Worm (Caenorhabditis elegans): ENCODE measurements around the gene K08E5.1.

Gene K08E5.1

DNA sequence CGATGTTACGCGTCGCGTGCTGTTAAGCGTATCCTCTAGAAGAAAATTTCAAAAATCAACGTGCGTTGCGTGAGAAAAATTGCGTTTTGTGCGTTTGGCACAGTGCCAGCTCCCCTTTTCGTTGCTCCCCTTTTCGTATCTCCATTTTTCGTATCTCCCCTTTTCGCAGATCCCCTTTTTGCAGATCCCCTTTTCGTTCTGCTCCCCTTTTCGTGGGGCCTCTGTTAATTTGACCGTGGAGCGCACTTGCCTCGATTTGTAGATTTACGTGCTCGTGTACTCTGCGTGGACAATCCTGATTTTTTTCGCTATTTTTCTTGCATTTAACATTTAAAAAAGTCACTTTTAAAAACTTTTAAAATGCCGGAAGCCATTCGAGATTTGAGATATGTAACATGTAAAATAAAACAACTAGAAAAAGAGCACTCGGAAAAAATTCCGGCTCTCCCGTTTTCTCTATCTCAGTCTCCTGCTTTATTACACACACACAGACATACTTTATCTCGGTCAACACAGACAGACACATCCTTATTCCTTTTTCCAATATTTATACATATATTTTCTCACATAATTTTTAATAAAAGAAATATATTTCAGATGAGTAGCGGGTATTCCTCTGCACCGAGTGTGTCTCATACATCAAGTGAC lies 22.9 kb downstream of the K08E5.1 start, which contains the start of gene ttll-4 (continued):
- TF ChIP-seq C17E4.6 (GFP tag; IDR thresholded peaks at IDR 0.05): no peak
- 0 out of 2 replicates have a peak, but pooled peaks have one; percentile 56 for TF ChIP-seq ztf-25 (GFP tag; IDR thresholded peaks at IDR 0.05)
- TF ChIP-seq F33H1.4 (GFP tag; IDR thresholded peaks at IDR 0.05): 0 out of 2 replicates have a peak, but pooled peaks have one; percentile 32
- TF ChIP-seq madf-8 (GFP tag; conservative IDR thresholded peaks at IDR 0.05): no peak
- no peak for TF ChIP-seq efl-1 (GFP tag; optimal IDR thresholded peaks at IDR 0.05)
- TF ChIP-seq attf-3 (GFP tag; conservative IDR thresholded peaks at IDR 0.05): peak; percentile 48; the same call in 1 of the 2 replicates
- TF ChIP-seq nfya-2 (GFP tag; IDR thresholded peaks at IDR 0.05): no peak
- TF ChIP-seq hsf-1 (GFP tag; IDR thresholded peaks at IDR 0.05): no peak
- TF ChIP-seq snpc-4 (GFP tag; optimal IDR thresholded peaks at IDR 0.05): peak; percentile 19
- no peak for TF ChIP-seq snpc-4 (tag; optimal IDR thresholded peaks at IDR 0.05)
- TF ChIP-seq xnd-1 (tag; optimal IDR thresholded peaks at IDR 0.05): no peak
- no peak for TF ChIP-seq somi-1 (GFP tag; optimal IDR thresholded peaks at IDR 0.05)
- TF ChIP-seq F52B5.7 (tag; optimal IDR thresholded peaks at IDR 0.05): no peak
- 0 out of 2 replicates have a peak, but pooled peaks have one; percentile 64 for TF ChIP-seq ztf-28 (GFP tag; IDR thresholded peaks at IDR 0.05)
- no peak for TF ChIP-seq let-607 (tag; optimal IDR thresholded peaks at IDR 0.05)
- TF ChIP-seq B0261.1 (tag; optimal IDR thresholded peaks at IDR 0.05): no peak
- peak; percentile 81 for TF ChIP-seq dox-1 (GFP tag; IDR thresholded peaks at IDR 0.05)
- no peak for TF ChIP-seq egl-18 (GFP tag; IDR thresholded peaks at IDR 0.05)
- TF ChIP-seq egrh-3 (GFP tag; IDR thresholded peaks at IDR 0.05): peak; percentile 63
- TF ChIP-seq hlh-12 (tag; optimal IDR thresholded peaks at IDR 0.05): no peak
- no peak for TF ChIP-seq F37B4.10 (GFP tag; IDR thresholded peaks at IDR 0.05)
- no peak for TF ChIP-seq F22D6.2 (tag; optimal IDR thresholded peaks at IDR 0.05)
- TF ChIP-seq mcd-1 (GFP tag; IDR thresholded peaks at IDR 0.05): peak; percentile 90
- no peak for TF ChIP-seq nhr-27 (tag; optimal IDR thresholded peaks at IDR 0.05)
- TF ChIP-seq ceh-58 (GFP tag; IDR thresholded peaks at IDR 0.05): no peak
- no peak for TF ChIP-seq Y67H2A.10 (GFP tag; conservative IDR thresholded peaks at IDR 0.05)
- TF ChIP-seq Y95B8A.8 (GFP tag; IDR thresholded peaks at IDR 0.05): peak; percentile 31; the same call in 1 of the 2 replicates
- TF ChIP-seq lsy-27 (tag; optimal IDR thresholded peaks at IDR 0.05; ENCODE audit: borderline replicate concordance, insufficient read depth): no peak
- no peak for TF ChIP-seq ama-1 (optimal IDR thresholded peaks at IDR 0.05)
- no peak for TF ChIP-seq ama-1 (GFP tag; optimal IDR thresholded peaks at IDR 0.05)
- TF ChIP-seq cebp-1 (GFP tag; IDR thresholded peaks at IDR 0.05): peak; percentile 29; the same call in 1 of the 2 replicates
- peak; percentile 28 for TF ChIP-seq cebp-1 (tag; optimal IDR thresholded peaks at IDR 0.05)
- no peak for TF ChIP-seq mes-4 (tag; optimal IDR thresholded peaks at IDR 0.05)
- TF ChIP-seq snpc-1.1 (tag; optimal IDR thresholded peaks at IDR 0.05; ENCODE audit: insufficient read depth): no peak
- TF ChIP-seq madf-6 (GFP tag; IDR thresholded peaks at IDR 0.05): peak; percentile 59
- TF ChIP-seq dpff-1 (tag; optimal IDR thresholded peaks at IDR 0.05): no peak
- TF ChIP-seq aptf-3 (GFP tag; IDR thresholded peaks at IDR 0.05): no peak
- TF ChIP-seq B0336.3 (GFP tag; IDR thresholded peaks at IDR 0.05): no peak
- no peak for TF ChIP-seq ets-4 (GFP tag; optimal IDR thresholded peaks at IDR 0.05)
- TF ChIP-seq ztf-22 (GFP tag; optimal IDR thresholded peaks at IDR 0.05): no peak
- TF ChIP-seq lin-26 (GFP tag; IDR thresholded peaks at IDR 0.05): no peak
- TF ChIP-seq F57A8.1 (GFP tag; optimal IDR thresholded peaks at IDR 0.05): no peak
- peak; percentile 44 for TF ChIP-seq ztf-18 (tag; optimal IDR thresholded peaks at IDR 0.05)
- peak; percentile 61; the same call in 1 of the 2 replicates for TF ChIP-seq D2030.7 (GFP tag; IDR thresholded peaks at IDR 0.05)
- no peak for TF ChIP-seq madf-10 (tag; optimal IDR thresholded peaks at IDR 0.05)
- TF ChIP-seq ZK185.1 (tag; optimal IDR thresholded peaks at IDR 0.05; ENCODE audit: poor library complexity, severe bottlenecking): no peak
- TF ChIP-seq rcor-1 (GFP tag; IDR thresholded peaks at IDR 0.05): peak; percentile 63; the same call in 1 of the 2 replicates
- peak in 1 of 3 experiments; percentile 31 for TF ChIP-seq lin-35 (GFP tag; optimal IDR thresholded peaks at IDR 0.05)
